Worm (Caenorhabditis elegans): ENCODE results near the gene nasp-1.
"Not testable (repeated sequence)": the region's sequence is repeated elsewhere in the genome, so short reads cannot be mapped to it uniquely, and the experiment has no call there.

nasp-1 gene

DNA sequence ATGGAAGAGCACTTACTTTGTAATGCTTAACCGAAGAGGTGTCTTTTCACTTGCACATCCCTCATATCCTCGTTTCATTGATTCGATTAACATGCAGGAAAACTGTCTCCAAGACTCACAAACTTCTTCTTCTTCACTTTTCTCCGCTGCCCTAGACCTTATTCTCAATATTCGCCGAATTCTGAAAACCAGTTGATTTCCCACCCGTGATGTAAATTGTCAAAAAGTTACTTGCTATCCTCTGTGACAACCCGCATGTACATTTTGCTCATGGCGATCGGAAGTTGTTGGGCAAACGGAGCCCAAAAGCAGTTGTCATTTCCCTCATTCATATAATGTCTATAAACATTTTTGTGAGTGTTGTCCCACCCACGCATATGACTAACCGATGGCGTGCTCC is 4.0 kb downstream of the nasp-1 start:
- no peak for TF ChIP-seq unc-120 (tag; optimal IDR thresholded peaks at IDR 0.05; ENCODE audit: poor library complexity, severe bottlenecking)
- no peak for TF ChIP-seq mab-5 (tag; optimal IDR thresholded peaks at IDR 0.05)
- no peak for TF ChIP-seq mep-1 (tag; optimal IDR thresholded peaks at IDR 0.05)
- TF ChIP-seq ceh-43 (GFP tag; optimal IDR thresholded peaks at IDR 0.05) = no peak
- no peak for TF ChIP-seq bed-3 (GFP tag; optimal IDR thresholded peaks at IDR 0.05)
- TF ChIP-seq M03D4.4 (tag; optimal IDR thresholded peaks at IDR 0.05) = no peak
- no peak for TF ChIP-seq tbx-8 (GFP tag; optimal IDR thresholded peaks at IDR 0.05)
- TF ChIP-seq cnd-1 (tag; optimal IDR thresholded peaks at IDR 0.05) = no peak
- no peak for TF ChIP-seq elt-1 (tag; optimal IDR thresholded peaks at IDR 0.05; ENCODE audit: borderline replicate concordance, insufficient read depth)
- no peak for TF ChIP-seq nhr-237 (tag; optimal IDR thresholded peaks at IDR 0.05)
- no peak for TF ChIP-seq nhr-28 (tag; optimal IDR thresholded peaks at IDR 0.05)
- no peak for TF ChIP-seq sem-2 (GFP tag; optimal IDR thresholded peaks at IDR 0.05)
- TF ChIP-seq blmp-1 (tag; optimal IDR thresholded peaks at IDR 0.05) = no peak
- TF ChIP-seq lin-32 (GFP tag; optimal IDR thresholded peaks at IDR 0.05) = no peak
- no peak for TF ChIP-seq lsy-2 (tag; optimal IDR thresholded peaks at IDR 0.05)
- no peak for TF ChIP-seq nhr-2 (tag; optimal IDR thresholded peaks at IDR 0.05)
- TF ChIP-seq zip-8 (tag; optimal IDR thresholded peaks at IDR 0.05) = no peak
- no peak for TF ChIP-seq ces-1 (GFP tag; optimal IDR thresholded peaks at IDR 0.05)

ce11 chrII:11111107-11111506 is 4.7 kb downstream of the nasp-1 start, which contains the start of gene glb-4:
Gene glb-4, minus strand, starts transcription at chrII:11111207.
- TF ChIP-seq hlh-1 (tag; optimal IDR thresholded peaks at IDR 0.05) (no peak), unc-120 (tag; optimal IDR thresholded peaks at IDR 0.05; ENCODE audit: poor library complexity, severe bottlenecking) (no peak), sptf-1 (tag; optimal IDR thresholded peaks at IDR 0.05) (no peak), lin-13 (tag; optimal IDR thresholded peaks at IDR 0.05) (no peak), elt-1 (tag; optimal IDR thresholded peaks at IDR 0.05; ENCODE audit: borderline replicate concordance, insufficient read depth) (no peak), drap-1 (GFP tag; optimal IDR thresholded peaks at IDR 0.05) (no peak), cnd-1 (tag; optimal IDR thresholded peaks at IDR 0.05) (no peak)

DNA sequence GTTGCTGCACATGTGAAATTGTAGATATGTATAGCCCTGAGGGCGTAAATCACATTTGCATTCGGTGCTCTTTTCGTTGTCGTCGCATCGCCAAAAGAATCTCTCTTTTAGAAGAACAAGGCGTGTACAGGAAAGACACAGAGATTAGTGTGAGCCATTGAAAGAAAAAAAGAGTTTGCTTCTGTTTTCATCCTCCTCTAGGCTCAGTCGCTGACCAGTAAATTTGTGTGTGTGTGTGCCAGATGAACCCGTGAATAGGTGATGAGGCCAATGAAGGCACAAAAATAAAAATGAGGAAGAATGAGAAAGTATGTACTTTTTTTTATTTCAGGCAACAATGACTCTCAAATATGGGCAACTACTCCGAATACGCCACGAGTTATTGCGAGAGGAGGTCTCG is 6.0 kb downstream of the nasp-1 start, which contains the start of gene mat-2:
Gene mat-2 (plus strand): TSS at position 301 of the 400 bp plus-strand sequence.
- TF ChIP-seq ztf-11 (tag; optimal IDR thresholded peaks at IDR 0.05) (no peak), sem-2 (GFP tag; optimal IDR thresholded peaks at IDR 0.05) (no peak), sptf-1 (tag; optimal IDR thresholded peaks at IDR 0.05) (no peak), lin-13 (tag; optimal IDR thresholded peaks at IDR 0.05) (no peak), hlh-1 (tag; optimal IDR thresholded peaks at IDR 0.05) (no peak), lin-32 (GFP tag; optimal IDR thresholded peaks at IDR 0.05) (no peak), lsy-2 (tag; optimal IDR thresholded peaks at IDR 0.05) (no peak), ham-2 (GFP tag; optimal IDR thresholded peaks at IDR 0.05) (no peak), nhr-237 (tag; optimal IDR thresholded peaks at IDR 0.05) (no peak), mep-1 (tag; optimal IDR thresholded peaks at IDR 0.05) (no peak), pha-4 (tag; optimal IDR thresholded peaks at IDR 0.05) (no peak), blmp-1 (tag; optimal IDR thresholded peaks at IDR 0.05) (no peak), unc-39 (tag; optimal IDR thresholded peaks at IDR 0.05) (no peak), mab-5 (tag; optimal IDR thresholded peaks at IDR 0.05) (no peak), ceh-39 (tag; optimal IDR thresholded peaks at IDR 0.05) (no peak), ces-1 (GFP tag; optimal IDR thresholded peaks at IDR 0.05) (no peak), ceh-83 (GFP tag; optimal IDR thresholded peaks at IDR 0.05) (no peak), tbx-8 (GFP tag; optimal IDR thresholded peaks at IDR 0.05) (no peak), nhr-2 (tag; optimal IDR thresholded peaks at IDR 0.05) (no peak), unc-62 (GFP tag; optimal IDR thresholded peaks at IDR 0.05) (no peak)

- TF ChIP-seq mab-5, nhr-2, nhr-28 (tag; optimal IDR thresholded peaks at IDR 0.05): not testable (repeated sequence)
Measured at ce11 chrII:11121800-11122199, 15.4 kb downstream of the nasp-1 start, which contains the start of gene W10C6.2. Gene W10C6.2, minus strand, starts transcription at chrII:11121900.

- no peak for TF ChIP-seq zip-8 (tag; optimal IDR thresholded peaks at IDR 0.05)
- TF ChIP-seq unc-120 (tag; optimal IDR thresholded peaks at IDR 0.05; ENCODE audit: poor library complexity, severe bottlenecking) = no peak
- no peak for TF ChIP-seq bed-3 (GFP tag; optimal IDR thresholded peaks at IDR 0.05)
- TF ChIP-seq M03D4.4 (tag; optimal IDR thresholded peaks at IDR 0.05) = no peak
- no peak for TF ChIP-seq ceh-43 (GFP tag; optimal IDR thresholded peaks at IDR 0.05)
Measured at ce11 chrII:11125059-11125594, 18.7 kb downstream of the nasp-1 start.
